Worm (Caenorhabditis elegans) whole organism, young adult: ENCODE results near the gene ceh-48.

Experiments
- B0019.2 ChIP-seq: fragments of 200-800 bp; sonication (Bioruptor generic); conservative IDR thresholded peaks from 2 replicates; pipeline ENCODE4 v1.3.6; 2022; ENCODE audit warnings: missing genetic modification reagents, missing genetic modification characterization, missing compliant biosample characterization
- B0035.1 ChIP-seq: sonication (generic microtip); optimal IDR thresholded peaks from 2 replicates; lab custom pipeline; 2016; ENCODE audit warnings: missing genetic modification characterization, mild to moderate bottlenecking, missing compliant biosample characterization, missing genotype, missing genetic modification reagents
- F10E7.11 ChIP-seq: sonication (generic microtip); optimal IDR thresholded peaks from 2 replicates; lab custom pipeline; 2017; ENCODE audit warnings: mild to moderate bottlenecking, missing genetic modification characterization, moderate library complexity, missing compliant biosample characterization
- F22D6.2 ChIP-seq: sonication (generic microtip); optimal IDR thresholded peaks from 2 replicates; lab custom pipeline; 2016; ENCODE audit warnings: mild to moderate bottlenecking, missing genetic modification characterization, missing compliant biosample characterization
- F39B2.1 ChIP-seq: fragments of 200-800 bp; sonication (Bioruptor generic); IDR thresholded peaks from 2 replicates; pipeline ENCODE4 v1.3.6; 2022; ENCODE audit warnings: missing genetic modification reagents, missing genetic modification characterization, missing compliant biosample characterization
- F49E8.2 ChIP-seq: sonication (generic microtip); optimal IDR thresholded peaks from 3 replicates; lab custom pipeline; 2017; ENCODE audit warnings: missing genetic modification characterization, mild to moderate bottlenecking, missing compliant biosample characterization, antibody characterized with exemption, moderate library complexity; ENCODE audit not compliant: insufficient read depth
- F57A8.1 ChIP-seq: fragments of 200-800 bp; sonication (Bioruptor generic); optimal IDR thresholded peaks from 2 replicates; lab custom pipeline; 2018; ENCODE audit warnings: mild to moderate bottlenecking, missing genetic modification characterization, moderate library complexity, missing compliant biosample characterization
- K12H6.12 ChIP-seq: fragments of 200-800 bp; sonication (Bioruptor generic); optimal IDR thresholded peaks from 2 replicates; lab custom pipeline; 2018; ENCODE audit warnings: mild to moderate bottlenecking, missing genetic modification characterization, missing compliant biosample characterization
- T26A5.8 ChIP-seq: sonication (generic microtip); optimal IDR thresholded peaks from 2 replicates; lab custom pipeline; 2016; ENCODE audit warnings: missing genetic modification characterization, missing compliant biosample characterization
- Y53G8AR.9 ChIP-seq: fragments of 200-800 bp; sonication (Bioruptor generic); conservative IDR thresholded peaks from 2 replicates; pipeline ENCODE4 v1.3.6; 2022; ENCODE audit warnings: missing genetic modification reagents, missing genetic modification characterization, missing compliant biosample characterization
- atf-7 ChIP-seq: sonication (generic microtip); optimal IDR thresholded peaks from 2 replicates; lab custom pipeline; 2017; ENCODE audit warnings: mild to moderate bottlenecking, missing genetic modification characterization, missing compliant biosample characterization
- attf-3 ChIP-seq: fragments of 200-800 bp; sonication (Bioruptor generic); conservative IDR thresholded peaks from 2 replicates; pipeline ENCODE4 v1.3.6; 2022; ENCODE audit warnings: missing genetic modification reagents, missing genetic modification characterization, missing compliant biosample characterization
- attf-5 ChIP-seq: fragments of 200-800 bp; sonication (Bioruptor generic); optimal IDR thresholded peaks from 2 replicates; lab custom pipeline; 2018; ENCODE audit warnings: mild to moderate bottlenecking, missing genetic modification characterization, missing compliant biosample characterization
- bed-1 ChIP-seq: fragments of 200-800 bp; sonication (Bioruptor generic); IDR thresholded peaks from 2 replicates; pipeline ENCODE4 v1.3.6; 2022; ENCODE audit warnings: missing genetic modification reagents, missing genetic modification characterization, missing compliant biosample characterization
- cebp-1 ChIP-seq, 2 experiments: fragments of 200-800 bp in 1 of 2; sonication (Bioruptor generic) in 1 of 2; sonication (generic microtip) in 1 of 2; IDR thresholded peaks in 1 of 2; optimal IDR thresholded peaks in 1 of 2; 2 replicates each; pipeline versions ENCODE4 v1.3.6 to Lab custom; 2017 to 2022; ENCODE audit warnings: missing compliant biosample characterization in 2 of 2, missing genetic modification characterization in 2 of 2, mild to moderate bottlenecking in 1 of 2, missing genetic modification reagents in 1 of 2, moderate library complexity in 1 of 2
- cebp-2 ChIP-seq: fragments of 200-800 bp; sonication (Bioruptor generic); IDR thresholded peaks from 2 replicates; pipeline ENCODE4 v1.3.6; 2022; ENCODE audit warnings: missing genetic modification characterization, missing compliant biosample characterization
- ceh-27 ChIP-seq: fragments of 200-800 bp; sonication (Bioruptor generic); optimal IDR thresholded peaks from 2 replicates; lab custom pipeline; 2018; ENCODE audit warnings: mild to moderate bottlenecking, missing genetic modification characterization, moderate library complexity, missing compliant biosample characterization
- efl-1 ChIP-seq: fragments of 150-350 bp; optimal IDR thresholded peaks from 2 replicates; lab custom pipeline; 2014; ENCODE audit warnings: missing biosample characterization, missing genetic modification reagents, missing genetic modification characterization
- ekl-4 ChIP-seq: fragments of 200-800 bp; sonication (Bioruptor generic); IDR thresholded peaks from 2 replicates; pipeline ENCODE4 v1.3.6; 2022; ENCODE audit warnings: missing genetic modification reagents, missing genetic modification characterization, missing compliant biosample characterization
- gei-17 ChIP-seq: fragments of 200-800 bp; sonication (Bioruptor generic); optimal IDR thresholded peaks from 2 replicates; lab custom pipeline; 2018; ENCODE audit warnings: mild to moderate bottlenecking, missing genetic modification characterization, missing compliant biosample characterization
- hlh-12 ChIP-seq: sonication (generic microtip); optimal IDR thresholded peaks from 2 replicates; lab custom pipeline; 2016; ENCODE audit warnings: missing genetic modification characterization, missing compliant biosample characterization
- hlh-26 ChIP-seq: fragments of 200-800 bp; sonication (Bioruptor generic); conservative IDR thresholded peaks from 2 replicates; pipeline ENCODE4 v1.3.6; 2022; ENCODE audit warnings: missing genetic modification reagents, missing genetic modification characterization, missing compliant biosample characterization
- hmg-1.2 ChIP-seq: fragments of 200-800 bp; sonication (Bioruptor generic); IDR thresholded peaks from 2 replicates; pipeline ENCODE4 v1.3.6; 2022; ENCODE audit warnings: missing genetic modification reagents, missing genetic modification characterization, missing compliant biosample characterization
- hrde-1 ChIP-seq: sonication (generic microtip); optimal IDR thresholded peaks from 2 replicates; lab custom pipeline; 2016; ENCODE audit warnings: missing genetic modification characterization, mild to moderate bottlenecking, missing compliant biosample characterization, moderate library complexity, missing genotype, missing genetic modification reagents, borderline replicate concordance
- let-526 ChIP-seq: fragments of 200-800 bp; sonication (Bioruptor generic); IDR thresholded peaks from 2 replicates; pipeline ENCODE4 v1.3.6; 2022; ENCODE audit warnings: missing genetic modification reagents, missing genetic modification characterization, missing compliant biosample characterization
- let-607 ChIP-seq, 2 experiments: fragments of 200-800 bp in 1 of 2; sonication (Bioruptor generic) in 1 of 2; sonication (generic microtip) in 1 of 2; optimal IDR thresholded peaks; 2 replicates each; lab custom pipeline; 2016 to 2018; ENCODE audit warnings: mild to moderate bottlenecking in 2 of 2, missing compliant biosample characterization in 2 of 2, missing genetic modification characterization in 2 of 2, moderate library complexity in 2 of 2, missing genotype in 1 of 2
- lin-35 ChIP-seq, 3 experiments: fragments of 150-350 bp in 2 of 3; sonication (generic microtip) in 1 of 3; optimal IDR thresholded peaks; 2 replicates each; lab custom pipeline; 2014 to 2018; ENCODE audit warnings: missing biosample characterization in 3 of 3, missing genetic modification characterization in 3 of 3, missing genetic modification reagents in 3 of 3
- lin-40 ChIP-seq: sonication (generic microtip); optimal IDR thresholded peaks from 2 replicates; lab custom pipeline; 2016; ENCODE audit warnings: missing genetic modification characterization, mild to moderate bottlenecking, missing compliant biosample characterization, missing genotype, missing genetic modification reagents
- lsy-27 ChIP-seq: sonication (generic microtip); optimal IDR thresholded peaks from 2 replicates; lab custom pipeline; 2017; ENCODE audit warnings: missing genetic modification characterization, mild to moderate bottlenecking, missing compliant biosample characterization, antibody characterized with exemption, missing genotype, borderline replicate concordance; ENCODE audit not compliant: insufficient read depth
- mcd-1 ChIP-seq: fragments of 200-800 bp; sonication (Bioruptor generic); IDR thresholded peaks from 2 replicates; pipeline ENCODE4 v1.3.6; 2022; ENCODE audit warnings: missing genetic modification reagents, missing genetic modification characterization, missing compliant biosample characterization
- mes-4 ChIP-seq: sonication (generic microtip); optimal IDR thresholded peaks from 2 replicates; lab custom pipeline; 2016; ENCODE audit warnings: missing genotype, missing genetic modification characterization, missing compliant biosample characterization
- nfya-2 ChIP-seq: fragments of 200-800 bp; sonication (Bioruptor generic); IDR thresholded peaks from 2 replicates; pipeline ENCODE4 v1.3.6; 2022; ENCODE audit warnings: missing genetic modification reagents, missing genetic modification characterization, missing compliant biosample characterization
- nhr-80 ChIP-seq: sonication (generic microtip); optimal IDR thresholded peaks from 2 replicates; lab custom pipeline; 2016; ENCODE audit warnings: missing genetic modification characterization, missing compliant biosample characterization
- pha-4 ChIP-seq: fragments of 150-350 bp; sonication (generic microtip); optimal IDR thresholded peaks from 2 replicates; lab custom pipeline; 2014; ENCODE audit warnings: missing biosample characterization, missing genetic modification reagents, missing genetic modification characterization
- snpc-3.4 ChIP-seq: sonication (generic microtip); optimal IDR thresholded peaks from 2 replicates; lab custom pipeline; 2017; ENCODE audit warnings: missing genetic modification characterization, mild to moderate bottlenecking, missing compliant biosample characterization, antibody characterized with exemption, moderate library complexity, missing genotype, missing genetic modification reagents
- snpc-4 ChIP-seq, 5 experiments: fragments of 150-350 bp in 1 of 5; sonication (generic microtip) in 4 of 5; optimal IDR thresholded peaks; 2 replicates each; lab custom pipeline; 2014 to 2018; ENCODE audit warnings: missing genetic modification characterization in 5 of 5, missing biosample characterization in 3 of 5, antibody characterized with exemption in 2 of 5, mild to moderate bottlenecking in 2 of 5, missing compliant biosample characterization in 2 of 5, missing genotype in 2 of 5, moderate library complexity in 2 of 5, missing genetic modification reagents in 1 of 5
- zfh-2 ChIP-seq: fragments of 200-800 bp; sonication (Bioruptor generic); conservative IDR thresholded peaks from 2 replicates; pipeline ENCODE4 v1.3.6; 2022; ENCODE audit warnings: missing genetic modification reagents, missing genetic modification characterization, missing compliant biosample characterization
- zim-3 ChIP-seq: sonication (generic microtip); optimal IDR thresholded peaks from 2 replicates; lab custom pipeline; 2017; ENCODE audit warnings: mild to moderate bottlenecking, missing genetic modification characterization, moderate library complexity, missing compliant biosample characterization
- ztf-28 ChIP-seq: fragments of 200-800 bp; sonication (Bioruptor generic); IDR thresholded peaks from 2 replicates; pipeline ENCODE4 v1.3.6; 2022; ENCODE audit warnings: missing genetic modification reagents, missing genetic modification characterization, missing compliant biosample characterization
- ztf-6 ChIP-seq: fragments of 200-800 bp; sonication (Bioruptor generic); IDR thresholded peaks from 2 replicates; pipeline ENCODE4 v1.3.6; 2022; ENCODE audit warnings: missing genetic modification reagents, missing genetic modification characterization, missing compliant biosample characterization

The ceh-48 gene

DNA sequence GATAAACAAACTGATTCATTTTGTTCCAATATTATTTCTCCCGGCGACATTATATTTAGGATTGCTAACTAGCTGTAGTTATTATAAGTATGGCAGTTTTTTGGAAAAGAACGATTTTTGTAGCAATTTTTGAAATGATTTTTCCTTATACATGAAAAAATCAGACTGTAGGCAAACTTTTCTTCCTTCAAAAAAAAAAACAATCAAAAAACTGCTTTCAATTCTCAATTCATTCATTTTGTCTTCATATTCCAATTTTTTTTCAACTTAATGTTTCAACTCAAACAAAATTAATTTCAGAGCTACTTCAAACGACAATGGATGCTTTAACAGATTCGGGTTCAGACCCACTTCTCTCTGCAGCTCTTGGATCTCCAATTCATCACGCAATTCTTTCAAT lies at the start of gene ceh-48:
ceh-48 (plus strand) TSS at position 301 of the 400 bp plus-strand sequence.
- TF ChIP-seq hlh-12 (tag; lab: Kevin White, UChicago) (no peak), F10E7.11 (tag; lab: Kevin White, UChicago) (no peak), hlh-26 (no peak), B0019.2 (GFP tag; lab: Robert Waterston, UW) (no peak), atf-7 (no peak)

DNA sequence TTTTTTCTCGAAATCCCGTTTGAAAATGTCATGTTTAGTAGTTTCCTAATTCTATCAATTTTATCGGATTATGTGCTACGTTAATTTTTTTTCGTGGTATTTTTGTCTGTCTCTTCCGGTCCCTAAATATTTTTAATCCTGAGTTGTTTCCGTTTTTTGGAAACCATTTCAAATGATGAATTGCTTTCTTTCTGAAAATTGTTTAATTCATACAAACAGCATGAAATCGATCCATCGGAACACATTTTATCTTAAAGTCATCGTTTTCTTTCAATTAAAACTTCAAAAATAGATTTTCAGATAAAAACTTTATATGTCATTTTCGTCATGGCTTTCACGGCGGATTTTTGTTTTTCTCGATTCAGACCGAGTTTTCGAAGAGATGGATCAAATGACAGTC lies 49.5 kb upstream of the ceh-48 start, which contains the start of gene spd-3:
spd-3 (plus strand) TSS at position 301 of the 400 bp plus-strand sequence.
- no peak for TF ChIP-seq ekl-4 (GFP tag; lab: Robert Waterston, UW)
- no peak for TF ChIP-seq bed-1 (GFP tag; lab: Robert Waterston, UW)
- no peak for TF ChIP-seq gei-17 (GFP tag; lab: Kevin White, UChicago)
- no peak for TF ChIP-seq F57A8.1
- TF ChIP-seq snpc-4 (GFP tag; optimal IDR thresholded peaks at IDR 0.05; lab: Kevin White, UChicago): no peak
- peak in 1 of 4 experiments; percentile 40 for TF ChIP-seq snpc-4 (tag; optimal IDR thresholded peaks at IDR 0.05; lab: Kevin White, UChicago)
- TF ChIP-seq lsy-27 (tag; lab: Kevin White, UChicago): no peak
- TF ChIP-seq zfh-2 (GFP tag; lab: Robert Waterston, UW): no peak
- TF ChIP-seq snpc-3.4 (tag; lab: Kevin White, UChicago): peak; percentile 12
- no peak for TF ChIP-seq ztf-6
- TF ChIP-seq T26A5.8: no peak
- TF ChIP-seq efl-1 (GFP tag; lab: Kevin White, UChicago): no peak
- TF ChIP-seq ceh-27 (GFP tag; lab: Kevin White, UChicago): no peak
- TF ChIP-seq attf-3 (GFP tag; lab: Robert Waterston, UW): no peak
- no peak for TF ChIP-seq lin-35 (GFP tag; optimal IDR thresholded peaks at IDR 0.05; lab: Kevin White, UChicago)
- TF ChIP-seq Y53G8AR.9 (GFP tag; lab: Robert Waterston, UW): no peak

- TF ChIP-seq zim-3 (no peak), nhr-80 (tag; lab: Kevin White, UChicago) (peak; percentile 33), hmg-1.2 (peak; percentile 90), K12H6.12 (peak; percentile 24), gei-17 (GFP tag; lab: Kevin White, UChicago) (no peak), lin-40 (tag; lab: Kevin White, UChicago) (peak; percentile 36), ztf-28 (GFP tag; lab: Robert Waterston, UW) (no peak), cebp-1 (GFP tag; IDR thresholded peaks at IDR 0.05; lab: Robert Waterston, UW) (no peak), cebp-1 (tag; optimal IDR thresholded peaks at IDR 0.05; lab: Kevin White, UChicago) (peak; percentile 56), mes-4 (tag; lab: Kevin White, UChicago) (no peak), attf-5 (peak; percentile 3)
Observed at ce11 chrIV:6767240-6767639, 44.7 kb upstream of the ceh-48 start.

DNA sequence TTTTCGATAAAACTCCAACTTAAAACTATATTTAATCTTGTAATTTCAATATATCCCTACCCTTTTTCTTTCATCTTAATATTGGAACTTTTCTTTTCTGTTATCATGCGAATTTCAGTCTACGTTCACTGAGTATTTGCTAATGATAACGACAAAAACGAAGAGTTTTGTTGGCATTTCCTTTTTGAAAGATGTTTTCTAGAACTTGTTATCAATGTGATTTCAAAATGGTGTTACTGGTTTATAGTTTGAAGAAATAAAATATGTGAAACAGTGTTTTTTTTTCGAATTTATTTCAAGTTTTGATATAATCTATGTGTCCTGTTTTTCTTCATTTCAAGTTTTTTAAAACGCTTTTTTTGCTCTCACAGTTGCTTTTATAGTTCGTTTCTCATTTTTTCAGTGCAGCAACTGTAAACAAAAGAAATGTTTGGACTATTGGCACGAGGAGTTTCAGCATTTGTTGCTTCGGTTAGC lies 41.5 kb upstream of the ceh-48 start, which contains the start of gene anat-1:
anat-1 (plus strand) TSS at position 427 of the 477 bp plus-strand sequence.
- TF ChIP-seq ztf-6 (no peak), let-607 (tag; optimal IDR thresholded peaks at IDR 0.05; lab: Kevin White, UChicago) (no peak), cebp-2 (GFP tag; lab: Robert Waterston, UW) (no peak), F49E8.2 (no peak), let-526 (GFP tag; lab: Robert Waterston, UW) (no peak), cebp-1 (GFP tag; IDR thresholded peaks at IDR 0.05; lab: Robert Waterston, UW) (no peak), cebp-1 (tag; optimal IDR thresholded peaks at IDR 0.05; lab: Kevin White, UChicago) (no peak), pha-4 (no peak), F22D6.2 (no peak), B0035.1 (tag; lab: Kevin White, UChicago) (no peak), hrde-1 (no peak), nfya-2 (no peak), mcd-1 (GFP tag; lab: Robert Waterston, UW) (no peak), F39B2.1 (GFP tag; lab: Robert Waterston, UW) (no peak)
- TF ChIP-seq, all 124 proteins: peak for 0
